Worm (Caenorhabditis elegans) whole organism, L4/young adult: ENCODE data around the gene srx-77.

Source experiments
- W03F9.2 ChIP-seq: fragments of 150-350 bp; optimal IDR thresholded peaks from 2 replicates; lab custom pipeline; 2014; ENCODE audit warnings: missing biosample characterization, missing genetic modification characterization
- dao-5 ChIP-seq: sonication (generic microtip); optimal IDR thresholded peaks from 2 replicates; lab custom pipeline; 2016; ENCODE audit warnings: missing genotype, missing genetic modification characterization, moderate library complexity, missing compliant biosample characterization
- him-1 ChIP-seq: sonication (generic microtip); optimal IDR thresholded peaks from 2 replicates; lab custom pipeline; 2016; ENCODE audit warnings: missing genotype, missing genetic modification reagents, missing genetic modification characterization, missing compliant biosample characterization

DNA sequence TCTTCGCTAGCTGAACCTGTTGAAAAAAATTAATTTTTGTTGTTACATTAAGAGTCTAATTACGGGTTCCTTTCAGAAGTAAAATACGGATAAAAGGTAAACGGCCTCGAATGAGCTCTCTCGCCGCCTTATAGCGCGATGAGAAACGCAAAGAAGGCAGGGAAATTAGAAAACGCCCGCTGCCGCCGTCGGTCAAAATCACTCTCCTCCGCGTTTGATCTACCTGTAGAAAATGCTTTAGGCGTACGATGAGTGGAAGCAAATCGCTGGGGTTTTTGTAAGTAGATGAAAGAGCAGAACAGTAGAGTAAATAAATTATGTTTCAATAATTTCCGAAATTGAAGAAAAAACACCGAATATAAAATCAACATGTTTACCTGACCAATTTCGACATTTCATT, 31.4 kb downstream of the srx-77 start:
- TF ChIP-seq dao-5 (tag; lab: Kevin White, UChicago) (no peak), him-1 (tag; lab: Kevin White, UChicago) (no peak), W03F9.2 (no peak)
